Fruit fly (Drosophila melanogaster): ENCODE data around the gene CG14082.

DNA sequence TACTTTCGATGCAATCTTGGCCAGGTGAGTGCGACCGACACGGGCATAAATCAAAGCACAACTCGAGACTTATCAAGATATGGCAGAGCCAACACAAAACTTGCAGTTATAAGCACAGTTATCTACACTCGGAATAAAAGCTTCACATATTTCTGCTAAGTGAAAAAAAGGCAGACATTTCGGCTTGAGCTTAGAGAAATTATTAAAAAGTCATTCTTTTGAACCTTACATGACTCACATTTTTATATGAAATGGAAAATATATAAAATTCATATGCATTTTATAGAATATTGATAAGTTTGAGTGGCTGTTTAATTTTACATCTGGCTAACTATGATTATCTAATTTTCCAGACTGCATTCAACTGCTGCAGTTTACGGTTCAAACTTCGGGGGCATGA is 43.3 kb upstream of the CG14082 start:
- TF ChIP-seq insv (optimal IDR thresholded peaks at IDR 0.05) (no peak), h (optimal IDR thresholded peaks at IDR 0.05) (no peak), Sin3A (optimal IDR thresholded peaks at IDR 0.05) (no peak), Myc (optimal IDR thresholded peaks at IDR 0.05) (no peak)

All from Kc167 (cell line).